Worm (Caenorhabditis elegans) whole organism, midembryonic: ENCODE measurements around the gene srh-104.

Experiments
- T22C8.4 ChIP-seq: fragments of 200-800 bp; sonication (Bioruptor generic); IDR thresholded peaks from 2 replicates; pipeline ENCODE4 v1.3.6; 2022; ENCODE audit warnings: missing genetic modification characterization, missing compliant biosample characterization
- flt-1 ChIP-seq: fragments of 200-800 bp; sonication (Bioruptor generic); IDR thresholded peaks from 2 replicates; pipeline ENCODE4 v1.3.6; 2022; ENCODE audit warnings: missing genetic modification characterization, missing compliant biosample characterization
- klf-2 ChIP-seq: fragments of 200-800 bp; sonication (Bioruptor generic); conservative IDR thresholded peaks from 2 replicates; pipeline ENCODE4 v1.3.6; 2022; ENCODE audit warnings: missing genetic modification reagents, missing genetic modification characterization, missing compliant biosample characterization
- med-1 ChIP-seq: sonication (generic microtip); optimal IDR thresholded peaks from 2 replicates; lab custom pipeline; 2017; ENCODE audit warnings: missing genetic modification characterization, mild to moderate bottlenecking, missing compliant biosample characterization, antibody characterized with exemption, missing genetic modification reagents; ENCODE audit not compliant: insufficient read depth
- ref-1 ChIP-seq: fragments of 200-800 bp; sonication (Bioruptor generic); conservative IDR thresholded peaks from 2 replicates; pipeline ENCODE4 v1.3.6; 2022; ENCODE audit warnings: missing genetic modification reagents, missing genetic modification characterization, missing compliant biosample characterization
- tab-1 ChIP-seq: fragments of 200-800 bp; sonication (Bioruptor generic); IDR thresholded peaks from 2 replicates; pipeline ENCODE4 v1.3.6; 2022; ENCODE audit warnings: missing genetic modification characterization, missing compliant biosample characterization
- ztf-23 ChIP-seq: fragments of 200-800 bp; sonication (Bioruptor generic); IDR thresholded peaks from 2 replicates; pipeline ENCODE4 v1.3.6; 2022; ENCODE audit warnings: missing genetic modification reagents, missing genetic modification characterization, missing compliant biosample characterization
- ztf-29 ChIP-seq: fragments of 200-800 bp; sonication (Bioruptor generic); IDR thresholded peaks from 2 replicates; pipeline ENCODE4 v1.3.6; 2022; ENCODE audit warnings: missing genetic modification reagents, missing genetic modification characterization, missing compliant biosample characterization

ce11 chrV:16211713-16212112 lies 32.3 kb downstream of the srh-104 start:
- TF ChIP-seq flt-1, result no peak
- no peak for TF ChIP-seq ref-1
- TF ChIP-seq klf-2 (GFP tag; lab: Robert Waterston, UW), result no peak
- TF ChIP-seq ztf-23 (GFP tag; lab: Robert Waterston, UW), result no peak
- TF ChIP-seq tab-1 (GFP tag; lab: Robert Waterston, UW), result no peak
- TF ChIP-seq T22C8.4, result no peak
- TF ChIP-seq ztf-29 (GFP tag; lab: Robert Waterston, UW), result no peak
- TF ChIP-seq med-1 (GFP tag; lab: Kevin White, UChicago), result no peak
